Fruit fly (Drosophila melanogaster) whole organism, wandering third instar larva: ENCODE measurements around the gene DIP-gamma.

Experiments
- Abd-B ChIP-seq: fragments of >200 bp; optimal IDR thresholded peaks from 2 replicates; lab custom pipeline; 2017; ENCODE audit warnings: missing biosample characterization, missing genetic modification characterization
- CG32264 ChIP-seq: fragments of 200-800 bp; sonication (Bioruptor generic); optimal IDR thresholded peaks from 2 replicates; lab custom pipeline; 2016; ENCODE audit warnings: missing biosample characterization, missing genetic modification characterization
- CG9705 ChIP-seq: fragments of 200-800 bp; sonication (Bioruptor generic); optimal IDR thresholded peaks from 2 replicates; lab custom pipeline; 2018; ENCODE audit warnings: missing biosample characterization, mild to moderate bottlenecking, missing genetic modification characterization
- CrebA ChIP-seq: fragments of 200-800 bp; sonication (Bioruptor generic); optimal IDR thresholded peaks from 2 replicates; lab custom pipeline; 2016; ENCODE audit warnings: missing biosample characterization, mild to moderate bottlenecking, missing genetic modification characterization, borderline replicate concordance
- Dfd ChIP-seq: fragments of >200 bp; optimal IDR thresholded peaks from 2 replicates; lab custom pipeline; 2017; ENCODE audit warnings: missing biosample characterization, missing genetic modification characterization
- Dif ChIP-seq: fragments of 200-275, 200-300 bp; sonication (Bioruptor generic); optimal IDR thresholded peaks from 2 replicates; lab custom pipeline; 2018; ENCODE audit warnings: missing biosample characterization, missing genetic modification characterization; ENCODE audit not compliant: partially characterized antibody
- GATAd ChIP-seq: sonication (Bioruptor generic); optimal IDR thresholded peaks from 2 replicates; lab custom pipeline; 2016; ENCODE audit warnings: missing biosample characterization, missing genetic modification characterization
- HLH106 ChIP-seq: fragments of 200-800 bp; optimal IDR thresholded peaks from 3 replicates; lab custom pipeline; 2019; ENCODE audit warnings: missing biosample characterization, mild to moderate bottlenecking, missing genetic modification characterization, moderate library complexity
- Hnf4 ChIP-seq: fragments of 200-800 bp; sonication (Bioruptor generic); optimal IDR thresholded peaks from 2 replicates; lab custom pipeline; 2016; ENCODE audit warnings: missing biosample characterization, mild to moderate bottlenecking, missing genetic modification characterization
- Hr78 ChIP-seq: fragments of >200 bp; optimal IDR thresholded peaks from 2 replicates; lab custom pipeline; 2017; ENCODE audit warnings: missing biosample characterization, missing genetic modification characterization
- Hr83 ChIP-seq: fragments of 200-300 bp; sonication (Bioruptor generic); optimal IDR thresholded peaks from 2 replicates; lab custom pipeline; 2016; ENCODE audit warnings: missing biosample characterization, mild to moderate bottlenecking, missing genetic modification characterization, moderate library complexity; ENCODE audit not compliant: poor library complexity, severe bottlenecking
- Jra ChIP-seq: sonication (Bioruptor generic); optimal IDR thresholded peaks from 2 replicates; lab custom pipeline; 2016; ENCODE audit warnings: missing biosample characterization, missing genetic modification characterization
- Mio ChIP-seq: sonication (Bioruptor generic); optimal IDR thresholded peaks from 2 replicates; lab custom pipeline; 2016; ENCODE audit warnings: missing biosample characterization, missing genetic modification characterization
- Myc ChIP-seq: fragments of >200 bp; optimal IDR thresholded peaks from 2 replicates; lab custom pipeline; 2017
- N ChIP-seq: fragments of >200 bp; optimal IDR thresholded peaks from 2 replicates; lab custom pipeline; 2018; ENCODE audit warnings: missing biosample characterization, missing external identifiers, missing genetic modification characterization
- OdsH ChIP-seq: fragments of 200-800 bp; sonication (Bioruptor generic); optimal IDR thresholded peaks from 2 replicates; lab custom pipeline; 2016; ENCODE audit warnings: missing biosample characterization, mild to moderate bottlenecking, missing genetic modification characterization
- Rel ChIP-seq, 2 experiments: fragments of 200-800 bp; sonication (Bioruptor generic) in 1 of 2; optimal IDR thresholded peaks; 2 replicates in 1 of 2; 3 replicates in 1 of 2; lab custom pipeline; 2016 to 2019; ENCODE audit warnings: mild to moderate bottlenecking in 2 of 2, missing biosample characterization in 2 of 2, missing genetic modification characterization in 2 of 2, moderate library complexity in 1 of 2
- Sp1 ChIP-seq: fragments of 200-800 bp; sonication (Bioruptor generic); optimal IDR thresholded peaks from 3 replicates; lab custom pipeline; 2019; ENCODE audit warnings: missing biosample characterization, mild to moderate bottlenecking, missing genetic modification characterization, moderate library complexity
- Vsx2 ChIP-seq: fragments of 200-300, 225-300 bp; sonication (Bioruptor generic); optimal IDR thresholded peaks from 2 replicates; lab custom pipeline; 2018; ENCODE audit warnings: missing biosample characterization, missing genetic modification characterization; ENCODE audit not compliant: partially characterized antibody
- br ChIP-seq: fragments of 200-800 bp; sonication (Bioruptor generic); optimal IDR thresholded peaks from 2 replicates; lab custom pipeline; 2016; ENCODE audit warnings: missing biosample characterization, missing genetic modification characterization
- brk ChIP-seq: fragments of 200-800 bp; sonication (Bioruptor generic); optimal IDR thresholded peaks from 2 replicates; lab custom pipeline; 2016; ENCODE audit warnings: missing biosample characterization, mild to moderate bottlenecking, missing genetic modification characterization
- dl ChIP-seq, 2 experiments: fragments of 175-275, 200-275 bp in 1 of 2; fragments of 200-275 bp in 1 of 2; sonication (Bioruptor generic); optimal IDR thresholded peaks; lab custom pipeline; 2018; ENCODE audit warnings: mild to moderate bottlenecking in 2 of 2, missing biosample characterization in 2 of 2, missing genetic modification characterization in 2 of 2, moderate library complexity in 2 of 2; ENCODE audit not compliant: partially characterized antibody in 2 of 2, insufficient read depth in 1 of 2
- dmrt93B ChIP-seq: fragments of 200-800 bp; sonication (Bioruptor generic); optimal IDR thresholded peaks from 2 replicates; lab custom pipeline; 2018; ENCODE audit warnings: missing biosample characterization, mild to moderate bottlenecking, missing genetic modification characterization
- dsf ChIP-seq: sonication (Bioruptor generic); optimal IDR thresholded peaks from 2 replicates; lab custom pipeline; 2016; ENCODE audit warnings: missing biosample characterization, missing genetic modification characterization, borderline replicate concordance
- ey ChIP-seq: fragments of 200-800 bp; sonication (Bioruptor generic); optimal IDR thresholded peaks from 2 replicates; lab custom pipeline; 2016; ENCODE audit warnings: missing biosample characterization, missing genetic modification characterization
- foxo ChIP-seq, 2 experiments: fragments of 200-800 bp; sonication (Bioruptor generic); optimal IDR thresholded peaks; 2 replicates in 1 of 2; 3 replicates in 1 of 2; lab custom pipeline; 2016 to 2017; ENCODE audit warnings: missing biosample characterization in 2 of 2, missing genetic modification characterization in 2 of 2
- fru ChIP-seq: fragments of 200-800 bp; sonication (Bioruptor generic); optimal IDR thresholded peaks from 3 replicates; lab custom pipeline; 2016; ENCODE audit warnings: missing biosample characterization, mild to moderate bottlenecking, missing genetic modification characterization
- h ChIP-seq: fragments of 200-800 bp; sonication (Bioruptor generic); optimal IDR thresholded peaks from 3 replicates; lab custom pipeline; 2016; ENCODE audit warnings: missing biosample characterization, mild to moderate bottlenecking, missing genetic modification characterization
- jim ChIP-seq: fragments of 175-275, 200-325 bp; sonication (Bioruptor generic); optimal IDR thresholded peaks from 2 replicates; lab custom pipeline; 2016; ENCODE audit warnings: missing biosample characterization, mild to moderate bottlenecking, missing genetic modification characterization
- lola ChIP-seq: fragments of >200 bp; optimal IDR thresholded peaks from 2 replicates; lab custom pipeline; 2017; ENCODE audit warnings: missing biosample characterization, missing genetic modification characterization
- pan ChIP-seq: fragments of >200 bp; optimal IDR thresholded peaks from 2 replicates; lab custom pipeline; 2017
- psq ChIP-seq: fragments of 200-800 bp; sonication (Bioruptor generic); optimal IDR thresholded peaks from 3 replicates; lab custom pipeline; 2017; ENCODE audit warnings: missing biosample characterization, mild to moderate bottlenecking, missing genetic modification characterization, moderate library complexity
- rgr ChIP-seq: fragments of 200-800 bp; sonication (Bioruptor generic); optimal IDR thresholded peaks from 3 replicates; lab custom pipeline; 2016; ENCODE audit warnings: missing biosample characterization, mild to moderate bottlenecking, missing genetic modification characterization
- sage ChIP-seq: fragments of 200-800 bp; sonication (Bioruptor generic); optimal IDR thresholded peaks from 2 replicates; lab custom pipeline; 2016; ENCODE audit warnings: missing biosample characterization, mild to moderate bottlenecking, missing genetic modification characterization
- sv ChIP-seq: fragments of 200-800 bp; sonication (Bioruptor generic); optimal IDR thresholded peaks from 3 replicates; lab custom pipeline; 2016; ENCODE audit warnings: missing biosample characterization, missing genetic modification characterization
- tai ChIP-seq: sonication (Bioruptor generic); optimal IDR thresholded peaks from 2 replicates; lab custom pipeline; 2016; ENCODE audit warnings: missing biosample characterization, missing genetic modification characterization
- usp ChIP-seq: fragments of >200 bp; optimal IDR thresholded peaks from 2 replicates; lab custom pipeline; 2017; ENCODE audit warnings: missing biosample characterization, missing genetic modification characterization
- woc ChIP-seq: sonication (Bioruptor generic); optimal IDR thresholded peaks from 2 replicates; lab custom pipeline; 2016; ENCODE audit warnings: missing biosample characterization, mild to moderate bottlenecking, missing genetic modification characterization

Gene DIP-gamma

dm6 chr3R:28887559-28888432 is 82.4 kb downstream of the DIP-gamma start, which contains the start of the genes CG33203 and Doa:
TSS of gene CG33203 (minus strand) at chr3R:28887709.
TSS of gene Doa (plus strand) at chr3R:28888073.
- TF ChIP-seq Hr83 (GFP tag; lab: Kevin White, UChicago) (peak; percentile 79), OdsH (GFP tag; lab: Kevin White, UChicago) (no peak), ey (GFP tag; lab: Kevin White, UChicago) (no peak), dl (GFP tag; optimal IDR thresholded peaks at IDR 0.05; lab: Kevin White, UChicago; ENCODE audit: insufficient read depth in 1 of 2, partially characterized antibody in 2 of 2) (peak in 1 of 2 experiments; percentile 6), Hnf4 (peak; percentile 76), Hr78 (GFP tag; lab: Kevin White, UChicago) (no peak), pan (lab: Kevin White, UChicago) (no peak), sage (GFP tag; lab: Kevin White, UChicago) (no peak), woc (GFP tag; lab: Kevin White, UChicago) (no peak), Rel (GFP tag; optimal IDR thresholded peaks at IDR 0.05; lab: Kevin White, UChicago) (no peak), Rel (tag; optimal IDR thresholded peaks at IDR 0.05; lab: Kevin White, UChicago) (peak; percentile 17), tai (GFP tag; lab: Kevin White, UChicago) (no peak), Myc (lab: Kevin White, UChicago) (peak; percentile 4), N (GFP tag; lab: Kevin White, UChicago) (no peak), fru (no peak), CrebA (GFP tag; lab: Kevin White, UChicago) (no peak), Abd-B (GFP tag; lab: Kevin White, UChicago) (no peak), HLH106 (peak; percentile 25), Mio (GFP tag; lab: Kevin White, UChicago) (no peak), Sp1 (no peak), GATAd (GFP tag; lab: Kevin White, UChicago) (no peak), rgr (GFP tag; lab: Kevin White, UChicago) (peak; percentile 5), Dfd (GFP tag; lab: Kevin White, UChicago) (no peak), usp (GFP tag; lab: Kevin White, UChicago) (no peak), brk (GFP tag; lab: Kevin White, UChicago) (no peak), dsf (no peak), Dif (GFP tag; lab: Kevin White, UChicago) (no peak), psq (GFP tag; lab: Kevin White, UChicago) (no peak), Vsx2 (GFP tag; lab: Kevin White, UChicago) (no peak), lola (no peak), br (peak; percentile 8), Jra (GFP tag; lab: Kevin White, UChicago) (peak; percentile 38), CG9705 (no peak), sv (GFP tag; lab: Kevin White, UChicago) (no peak), CG32264 (GFP tag; lab: Kevin White, UChicago) (no peak), foxo (GFP tag; optimal IDR thresholded peaks at IDR 0.05; lab: Kevin White, UChicago) (peak in 1 of 2 experiments; percentile 53), h (GFP tag; lab: Kevin White, UChicago) (peak; percentile 51), jim (GFP tag; lab: Kevin White, UChicago) (no peak), dmrt93B (GFP tag; lab: Kevin White, UChicago) (no peak)

- TF ChIP-seq jim (GFP tag; lab: Kevin White, UChicago) (no peak), sv (GFP tag; lab: Kevin White, UChicago) (no peak), Jra (GFP tag; lab: Kevin White, UChicago) (no peak), tai (GFP tag; lab: Kevin White, UChicago) (no peak), Vsx2 (GFP tag; lab: Kevin White, UChicago) (no peak), h (GFP tag; lab: Kevin White, UChicago) (no peak), CG32264 (GFP tag; lab: Kevin White, UChicago) (no peak), Dfd (GFP tag; lab: Kevin White, UChicago) (no peak), rgr (GFP tag; lab: Kevin White, UChicago) (no peak), brk (GFP tag; lab: Kevin White, UChicago) (no peak), Dif (GFP tag; lab: Kevin White, UChicago) (no peak), Rel (GFP tag; optimal IDR thresholded peaks at IDR 0.05; lab: Kevin White, UChicago) (no peak), Rel (tag; optimal IDR thresholded peaks at IDR 0.05; lab: Kevin White, UChicago) (no peak), dmrt93B (GFP tag; lab: Kevin White, UChicago) (no peak), dsf (no peak), pan (lab: Kevin White, UChicago) (no peak), fru (no peak), OdsH (GFP tag; lab: Kevin White, UChicago) (no peak), woc (GFP tag; lab: Kevin White, UChicago) (no peak), Hr83 (GFP tag; lab: Kevin White, UChicago) (no peak)
These were observed 83.4 kb downstream of the DIP-gamma start for dm6 chr3R:28886813-28887212.
